Fruit fly (Drosophila melanogaster): ENCODE data around the gene Saf6.

Saf6 gene

dm6 chr2L:856690-857488 lies 41.1 kb upstream of the Saf6 start (continued):
- TF ChIP-seq CG13296 (GFP tag; optimal IDR thresholded peaks at IDR 0.05): no peak
- TF ChIP-seq CG17186 (GFP tag; optimal IDR thresholded peaks at IDR 0.05): peak; percentile 63
- peak; percentile 31 for TF ChIP-seq grn (GFP tag; optimal IDR thresholded peaks at IDR 0.05)
- TF ChIP-seq CG18619 (GFP tag; optimal IDR thresholded peaks at IDR 0.05): peak; percentile 68
- peak; percentile 53 for TF ChIP-seq CG6654 (GFP tag; optimal IDR thresholded peaks at IDR 0.05)
- no peak for TF ChIP-seq CG2889 (GFP tag; IDR thresholded peaks at IDR 0.05)
- no peak for TF ChIP-seq run (tag; optimal IDR thresholded peaks at IDR 0.05)
- TF ChIP-seq sc (optimal IDR thresholded peaks at IDR 0.05): no peak
- peak; percentile 62 for TF ChIP-seq sc (GFP tag; optimal IDR thresholded peaks at IDR 0.05)
- no peak for TF ChIP-seq Poxn (GFP tag; IDR thresholded peaks at IDR 0.05)
- peak; percentile 97 for TF ChIP-seq CG11696 (GFP tag; IDR thresholded peaks at IDR 0.05)
- peak; percentile 83 for TF ChIP-seq so (GFP tag; IDR thresholded peaks at IDR 0.05)
- peak; percentile 63 for TF ChIP-seq trem (tag; optimal IDR thresholded peaks at IDR 0.05)
- no peak for TF ChIP-seq knrl (GFP tag; IDR thresholded peaks at IDR 0.05; ENCODE audit: partially characterized antibody)
- TF ChIP-seq CG8944 (GFP tag; optimal IDR thresholded peaks at IDR 0.05): peak; percentile 63
- 0 out of 2 replicates have a peak, but pooled peaks have one; percentile 54 for TF ChIP-seq CG9215 (GFP tag; IDR thresholded peaks at IDR 0.05)
- TF ChIP-seq vfl (GFP tag; optimal IDR thresholded peaks at IDR 0.05): peak; percentile 38
- TF ChIP-seq Hmx (GFP tag; optimal IDR thresholded peaks at IDR 0.05): no peak
- TF ChIP-seq Oaz (GFP tag; IDR thresholded peaks at IDR 0.05): no peak
- 0 out of 3 replicates have a peak, but pooled peaks have one; percentile 17 for TF ChIP-seq Dbx (GFP tag; IDR thresholded peaks at IDR 0.05)
- TF ChIP-seq CG12942 (GFP tag; optimal IDR thresholded peaks at IDR 0.05): peak; percentile 47
- no peak for TF ChIP-seq Dref (GFP tag; IDR thresholded peaks at IDR 0.05)
- TF ChIP-seq CG15269 (tag; optimal IDR thresholded peaks at IDR 0.05): peak; percentile 70
- TF ChIP-seq ranshi (GFP tag; IDR thresholded peaks at IDR 0.05): peak; percentile 84
- TF ChIP-seq ttk (GFP tag; IDR thresholded peaks at IDR 0.05): peak; percentile 87
- no peak for TF ChIP-seq Ets97D (GFP tag; optimal IDR thresholded peaks at IDR 0.05)
- 0 out of 2 replicates have a peak, but pooled peaks have one; percentile 25 for TF ChIP-seq klu (GFP tag; IDR thresholded peaks at IDR 0.05)
- peak; percentile 81 for TF ChIP-seq CG12769 (tag; optimal IDR thresholded peaks at IDR 0.05)
- no peak for TF ChIP-seq CG6854 (GFP tag; optimal IDR thresholded peaks at IDR 0.05)
- peak; percentile 65 for TF ChIP-seq Max (GFP tag; optimal IDR thresholded peaks at IDR 0.05)
- peak; percentile 35; the same call in 1 of the 2 replicates for TF ChIP-seq Atf6 (GFP tag; IDR thresholded peaks at IDR 0.05)
- no peak for TF ChIP-seq corto (GFP tag; optimal IDR thresholded peaks at IDR 0.05)
- TF ChIP-seq gro (GFP tag; optimal IDR thresholded peaks at IDR 0.05): no peak
- TF ChIP-seq CG8089 (GFP tag; optimal IDR thresholded peaks at IDR 0.05): peak; percentile 44

dm6 chr2L:856001-856400 lies 40.3 kb upstream of the Saf6 start:
- TF ChIP-seq CG16779 (GFP tag; IDR thresholded peaks at IDR 0.05) (no peak), aop (GFP tag; IDR thresholded peaks at IDR 0.05) (no peak), CG33557 (GFP tag; optimal IDR thresholded peaks at IDR 0.05) (peak; percentile 31), stc (GFP tag; IDR thresholded peaks at IDR 0.05) (peak; percentile 28; the same call in 1 of the 2 replicates), Xrp1 (GFP tag; IDR thresholded peaks at IDR 0.05) (peak; percentile 59), CG31365 (tag; optimal IDR thresholded peaks at IDR 0.05) (peak; percentile 30), CG14050 (GFP tag; IDR thresholded peaks at IDR 0.05) (no peak), CG8478 (optimal IDR thresholded peaks at IDR 0.05) (no peak), CG18599 (GFP tag; optimal IDR thresholded peaks at IDR 0.05) (peak; percentile 77), Spps (tag; optimal IDR thresholded peaks at IDR 0.05) (no peak), CG4328 (GFP tag; optimal IDR thresholded peaks at IDR 0.05) (peak; percentile 52), tin (GFP tag; optimal IDR thresholded peaks at IDR 0.05) (no peak), mld (GFP tag; IDR thresholded peaks at IDR 0.05; ENCODE audit: partially characterized antibody) (no peak), CG2202 (tag; optimal IDR thresholded peaks at IDR 0.05) (peak; percentile 0), CG15601 (tag; optimal IDR thresholded peaks at IDR 0.05) (peak; percentile 49), tio (GFP tag; optimal IDR thresholded peaks at IDR 0.05) (no peak), CG10209 (GFP tag; optimal IDR thresholded peaks at IDR 0.05) (peak; percentile 14), HLH3B (GFP tag; IDR thresholded peaks at IDR 0.05) (peak; percentile 21; the same call in 1 of the 2 replicates), Gsc (GFP tag; IDR thresholded peaks at IDR 0.05) (no peak)
